Worm (Caenorhabditis elegans) whole organism, young adult: Measurements from ENCODE around the gene Y42H9AR.5.

Experiments
- F10E7.11 ChIP-seq: sonication (generic microtip); optimal IDR thresholded peaks from 2 replicates; lab custom pipeline; 2017; ENCODE audit warnings: mild to moderate bottlenecking, missing genetic modification characterization, moderate library complexity, missing compliant biosample characterization
- F22D6.2 ChIP-seq: sonication (generic microtip); optimal IDR thresholded peaks from 2 replicates; lab custom pipeline; 2016; ENCODE audit warnings: mild to moderate bottlenecking, missing genetic modification characterization, missing compliant biosample characterization
- Y79H2A.3 ChIP-seq: fragments of 200-800 bp; sonication (Bioruptor generic); conservative IDR thresholded peaks from 2 replicates; pipeline ENCODE4 v1.3.6; 2022; ENCODE audit warnings: missing genetic modification reagents, missing genetic modification characterization, missing compliant biosample characterization
- ama-1 ChIP-seq, 3 experiments: fragments of 150-350 bp in 1 of 3; sonication (generic microtip) in 2 of 3; optimal IDR thresholded peaks; 2 replicates each; lab custom pipeline; 2014 to 2018; ENCODE audit warnings: missing biosample characterization in 2 of 3, missing genetic modification characterization in 2 of 3, missing genetic modification reagents in 2 of 3
- ceh-79 ChIP-seq: sonication (generic microtip); optimal IDR thresholded peaks from 2 replicates; lab custom pipeline; 2017; ENCODE audit warnings: mild to moderate bottlenecking, missing genetic modification characterization, missing compliant biosample characterization
- lin-26 ChIP-seq: fragments of 200-800 bp; sonication (Bioruptor generic); IDR thresholded peaks from 2 replicates; pipeline ENCODE4 v1.3.6; 2022; ENCODE audit warnings: missing genetic modification reagents, missing genetic modification characterization, missing compliant biosample characterization
- lin-35 ChIP-seq, 3 experiments: fragments of 150-350 bp in 2 of 3; sonication (generic microtip) in 1 of 3; optimal IDR thresholded peaks; 2 replicates each; lab custom pipeline; 2014 to 2018; ENCODE audit warnings: missing biosample characterization in 3 of 3, missing genetic modification characterization in 3 of 3, missing genetic modification reagents in 3 of 3
- madf-3 ChIP-seq: fragments of 200-800 bp; sonication (Bioruptor generic); IDR thresholded peaks from 2 replicates; pipeline ENCODE4 v1.3.6; 2022; ENCODE audit warnings: missing genetic modification reagents, missing genetic modification characterization, missing compliant biosample characterization
- nhr-80 ChIP-seq: sonication (generic microtip); optimal IDR thresholded peaks from 2 replicates; lab custom pipeline; 2016; ENCODE audit warnings: missing genetic modification characterization, missing compliant biosample characterization
- pha-4 ChIP-seq: fragments of 150-350 bp; sonication (generic microtip); optimal IDR thresholded peaks from 2 replicates; lab custom pipeline; 2014; ENCODE audit warnings: missing biosample characterization, missing genetic modification reagents, missing genetic modification characterization
- somi-1 ChIP-seq: fragments of 200-800 bp; sonication (Bioruptor generic); optimal IDR thresholded peaks from 2 replicates; lab custom pipeline; 2018; ENCODE audit warnings: mild to moderate bottlenecking, missing genetic modification characterization, missing compliant biosample characterization
- tbp1 ChIP-seq: fragments of 200-800 bp; sonication (Bioruptor generic); optimal IDR thresholded peaks from 2 replicates; lab custom pipeline; 2018; ENCODE audit warnings: mild to moderate bottlenecking, missing genetic modification characterization, missing compliant biosample characterization

- TF ChIP-seq Y79H2A.3 (GFP tag; lab: Robert Waterston, UW) (no peak), madf-3 (GFP tag; lab: Robert Waterston, UW) (no peak), somi-1 (GFP tag; lab: Kevin White, UChicago) (no peak), lin-35 (GFP tag; optimal IDR thresholded peaks at IDR 0.05; lab: Kevin White, UChicago) (no peak), pha-4 (tag; lab: Kevin White, UChicago) (no peak), lin-26 (GFP tag; lab: Robert Waterston, UW) (no peak), tbp1 (GFP tag; lab: Kevin White, UChicago) (no peak), ceh-79 (no peak), F10E7.11 (tag; lab: Kevin White, UChicago) (no peak), ama-1 (optimal IDR thresholded peaks at IDR 0.05; lab: Kevin White, UChicago) (no peak), ama-1 (GFP tag; optimal IDR thresholded peaks at IDR 0.05; lab: Kevin White, UChicago) (no peak), F22D6.2 (tag; lab: Kevin White, UChicago) (no peak), nhr-80 (tag; lab: Kevin White, UChicago) (no peak)
These were observed 15.8 kb upstream of the Y42H9AR.5 start, which contains the start of gene nsy-7 for ce11 chrIV:8086552-8086951.
